Worm (Caenorhabditis elegans) whole organism, early embryonic: ENCODE results near the gene acs-11.

ENCODE experiments used
- B0310.2 ChIP-seq: sonication (generic microtip); optimal IDR thresholded peaks from 2 replicates; lab custom pipeline; 2016; ENCODE audit warnings: mild to moderate bottlenecking, missing genetic modification characterization, missing compliant biosample characterization
- F13C5.2 ChIP-seq: sonication (generic microtip); optimal IDR thresholded peaks from 2 replicates; lab custom pipeline; 2017; ENCODE audit warnings: mild to moderate bottlenecking, missing genetic modification characterization, inconsistent platforms, missing compliant biosample characterization
- ama-1 ChIP-seq: fragments of 150-350 bp; optimal IDR thresholded peaks from 2 replicates; lab custom pipeline; 2014
- ceh-13 ChIP-seq: fragments of 200-800 bp; sonication (Bioruptor generic); optimal IDR thresholded peaks from 2 replicates; lab custom pipeline; 2018; ENCODE audit warnings: mild to moderate bottlenecking, missing genetic modification characterization, missing compliant biosample characterization
- ets-7 ChIP-seq: sonication (generic microtip); optimal IDR thresholded peaks from 2 replicates; lab custom pipeline; 2016; ENCODE audit warnings: missing genotype, missing genetic modification characterization, missing compliant biosample characterization
- hmbx-1 ChIP-seq: sonication (generic microtip); optimal IDR thresholded peaks from 2 replicates; lab custom pipeline; 2016; ENCODE audit warnings: mild to moderate bottlenecking, missing genetic modification characterization, missing compliant biosample characterization
- hnd-1 ChIP-seq: sonication (generic microtip); optimal IDR thresholded peaks from 2 replicates; lab custom pipeline; 2016; ENCODE audit warnings: missing genetic modification characterization, missing compliant biosample characterization
- scrt-1 ChIP-seq: fragments of 200-800 bp; sonication (Bioruptor generic); IDR thresholded peaks from 2 replicates; pipeline ENCODE4 v1.3.6; 2022; ENCODE audit warnings: missing genetic modification characterization, missing compliant biosample characterization
- sea-1 ChIP-seq: fragments of 200-800 bp; sonication (Bioruptor generic); conservative IDR thresholded peaks from 2 replicates; pipeline ENCODE4 v1.3.6; 2022; ENCODE audit warnings: missing genetic modification characterization, missing compliant biosample characterization
- tbx-37 ChIP-seq: fragments of 200-800 bp; sonication (Bioruptor generic); conservative IDR thresholded peaks from 2 replicates; pipeline ENCODE4 v1.3.6; 2022; ENCODE audit warnings: missing genetic modification reagents, missing genetic modification characterization, missing compliant biosample characterization
- tra-4 ChIP-seq: sonication (generic microtip); optimal IDR thresholded peaks from 2 replicates; lab custom pipeline; 2017; ENCODE audit warnings: missing genetic modification characterization, missing compliant biosample characterization

ce11 chrII:4790687-4791086, 48.8 kb downstream of the acs-11 start:
- TF ChIP-seq hnd-1 (no peak), B0310.2 (tag; lab: Kevin White, UChicago) (no peak), ama-1 (lab: Kevin White, UChicago) (no peak), scrt-1 (GFP tag; lab: Robert Waterston, UW) (no peak), ceh-13 (no peak), ets-7 (tag; lab: Kevin White, UChicago) (no peak), F13C5.2 (tag; lab: Kevin White, UChicago) (no peak), sea-1 (GFP tag; lab: Robert Waterston, UW) (no peak), tbx-37 (GFP tag; lab: Robert Waterston, UW) (no peak), tra-4 (tag; lab: Kevin White, UChicago) (no peak), hmbx-1 (tag; lab: Kevin White, UChicago) (no peak)
